Worm (Caenorhabditis elegans): ENCODE measurements around the gene dylt-2.

DNA sequence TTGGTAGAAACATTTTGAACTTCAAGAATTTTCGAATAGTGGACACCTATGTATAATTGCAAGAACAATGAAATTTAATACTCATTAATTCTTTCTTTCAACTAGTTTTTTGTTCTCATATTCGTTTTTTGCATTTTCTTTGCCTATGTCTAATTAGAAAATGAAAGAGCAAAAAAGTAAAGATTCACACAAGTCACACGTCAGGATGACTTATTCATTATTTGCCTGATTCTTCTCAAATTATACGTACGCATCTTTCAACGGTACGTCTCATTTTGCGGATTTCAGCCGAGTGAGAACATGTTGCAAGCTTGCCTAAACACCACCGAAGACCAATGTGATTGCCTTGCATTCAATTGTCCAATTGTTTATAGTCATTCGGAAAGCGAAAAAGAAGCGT is 40.7 kb upstream of the dylt-2 start, which contains the start of gene nmur-1:
- TF ChIP-seq him-1 (tag; optimal IDR thresholded peaks at IDR 0.05) (no peak), dao-5 (tag; optimal IDR thresholded peaks at IDR 0.05) (no peak), W03F9.2 (tag; optimal IDR thresholded peaks at IDR 0.05) (no peak)
